Worm (Caenorhabditis elegans) whole organism, L2 larva: ENCODE measurements around the gene ZK899.2.

Source experiments
- C34F6.9 ChIP-seq: fragments of 150-350 bp; optimal IDR thresholded peaks from 2 replicates; lab custom pipeline; 2014; ENCODE audit warnings: missing biosample characterization, missing genetic modification characterization
- Y55F3AM.14 ChIP-seq: fragments of 200-800 bp; sonication (Bioruptor generic); optimal IDR thresholded peaks from 2 replicates; lab custom pipeline; 2018; ENCODE audit warnings: mild to moderate bottlenecking, missing genetic modification characterization, missing compliant biosample characterization
- ZK546.5 ChIP-seq: sonication (generic microtip); optimal IDR thresholded peaks from 2 replicates; lab custom pipeline; 2017; ENCODE audit warnings: missing biosample characterization, missing genetic modification characterization
- alr-1 ChIP-seq: fragments of 150-350 bp; optimal IDR thresholded peaks from 2 replicates; lab custom pipeline; 2014; ENCODE audit warnings: missing biosample characterization, missing genetic modification characterization
- ama-1 ChIP-seq: fragments of 150-350 bp; optimal IDR thresholded peaks from 2 replicates; lab custom pipeline; 2018; ENCODE audit warnings: inconsistent platforms
- blmp-1 ChIP-seq: sonication (generic microtip); optimal IDR thresholded peaks from 2 replicates; lab custom pipeline; 2017; ENCODE audit warnings: missing genetic modification characterization, mild to moderate bottlenecking, missing compliant biosample characterization, antibody characterized with exemption, moderate library complexity; ENCODE audit not compliant: insufficient read depth
- ceh-82 ChIP-seq: fragments of 150-350 bp; optimal IDR thresholded peaks from 2 replicates; lab custom pipeline; 2014; ENCODE audit warnings: missing biosample characterization, missing genetic modification characterization
- crh-2 ChIP-seq: sonication (generic microtip); optimal IDR thresholded peaks from 2 replicates; lab custom pipeline; 2017; ENCODE audit warnings: missing biosample characterization, missing genetic modification characterization
- dmd-4 ChIP-seq: sonication (generic microtip); optimal IDR thresholded peaks from 2 replicates; lab custom pipeline; 2017; ENCODE audit warnings: missing biosample characterization, missing genetic modification characterization
- egl-27 ChIP-seq: sonication (generic microtip); optimal IDR thresholded peaks from 3 replicates; lab custom pipeline; 2017; ENCODE audit warnings: missing biosample characterization, missing genetic modification reagents, missing genetic modification characterization
- elt-1 ChIP-seq: fragments of 150-350 bp; optimal IDR thresholded peaks from 2 replicates; lab custom pipeline; 2014; ENCODE audit warnings: missing biosample characterization, missing genetic modification characterization
- elt-3 ChIP-seq: sonication (generic microtip); optimal IDR thresholded peaks from 2 replicates; lab custom pipeline; 2017; ENCODE audit warnings: missing biosample characterization, missing genetic modification characterization
- fos-1 ChIP-seq: fragments of 150-350 bp; optimal IDR thresholded peaks from 2 replicates; lab custom pipeline; 2014; ENCODE audit warnings: missing biosample characterization, missing genetic modification characterization
- lin-11 ChIP-seq: fragments of 150-350 bp; sonication (generic microtip); optimal IDR thresholded peaks from 2 replicates; lab custom pipeline; 2014; ENCODE audit warnings: missing biosample characterization, missing genetic modification characterization, inconsistent platforms, mixed read lengths
- nhr-10 ChIP-seq: sonication (generic microtip); optimal IDR thresholded peaks from 2 replicates; lab custom pipeline; 2017; ENCODE audit warnings: missing biosample characterization, missing genetic modification characterization
- nhr-11 ChIP-seq: fragments of 150-350 bp; optimal IDR thresholded peaks from 2 replicates; lab custom pipeline; 2014; ENCODE audit warnings: missing biosample characterization, missing genetic modification characterization
- nhr-12 ChIP-seq: fragments of 150-350 bp; optimal IDR thresholded peaks from 2 replicates; lab custom pipeline; 2014; ENCODE audit warnings: missing biosample characterization, missing genetic modification characterization
- nhr-21 ChIP-seq: fragments of 150-350 bp; optimal IDR thresholded peaks from 2 replicates; lab custom pipeline; 2014; ENCODE audit warnings: missing biosample characterization, missing genetic modification characterization
- nhr-23 ChIP-seq: fragments of 150-350 bp; optimal IDR thresholded peaks from 2 replicates; lab custom pipeline; 2014; ENCODE audit warnings: missing biosample characterization, missing genetic modification reagents, missing genetic modification characterization
- nhr-237 ChIP-seq: fragments of 150-350 bp; optimal IDR thresholded peaks from 2 replicates; lab custom pipeline; 2014; ENCODE audit warnings: missing biosample characterization, missing genetic modification characterization
- nhr-25 ChIP-seq: fragments of 150-350 bp; sonication (generic microtip); optimal IDR thresholded peaks from 3 replicates; lab custom pipeline; 2014; ENCODE audit warnings: missing biosample characterization, missing genetic modification characterization
- nhr-77 ChIP-seq: fragments of 150-350 bp; optimal IDR thresholded peaks from 2 replicates; lab custom pipeline; 2014; ENCODE audit warnings: missing biosample characterization, missing genetic modification characterization
- peb-1 ChIP-seq: fragments of 150-350 bp; optimal IDR thresholded peaks from 2 replicates; lab custom pipeline; 2014; ENCODE audit warnings: missing biosample characterization, missing genetic modification characterization
- sem-4 ChIP-seq: fragments of 150-350 bp; optimal IDR thresholded peaks from 2 replicates; lab custom pipeline; 2014; ENCODE audit warnings: missing biosample characterization, missing genetic modification reagents, missing genetic modification characterization
- sma-3 ChIP-seq: sonication (generic microtip); optimal IDR thresholded peaks from 2 replicates; lab custom pipeline; 2016; ENCODE audit warnings: missing genetic modification reagents, missing genetic modification characterization, missing compliant biosample characterization
- sma-9 ChIP-seq, 2 experiments: fragments of 150-350 bp in 1 of 2; sonication (generic microtip) in 1 of 2; optimal IDR thresholded peaks; 2 replicates each; lab custom pipeline; 2014 to 2016; ENCODE audit warnings: missing genetic modification characterization in 2 of 2, mild to moderate bottlenecking in 1 of 2, missing biosample characterization in 1 of 2, missing compliant biosample characterization in 1 of 2, missing genetic modification reagents in 1 of 2, moderate library complexity in 1 of 2
- snpc-4 ChIP-seq: fragments of 150-350 bp; optimal IDR thresholded peaks from 2 replicates; lab custom pipeline; 2014; ENCODE audit warnings: missing biosample characterization, missing genetic modification characterization
- unc-39 ChIP-seq: fragments of 150-350 bp; optimal IDR thresholded peaks from 2 replicates; lab custom pipeline; 2014; ENCODE audit warnings: missing biosample characterization, missing genetic modification characterization
- unc-62 ChIP-seq: fragments of 150-350 bp; optimal IDR thresholded peaks from 2 replicates; lab custom pipeline; 2014; ENCODE audit warnings: missing biosample characterization, missing genetic modification reagents, missing genetic modification characterization
- zag-1 ChIP-seq: fragments of 150-350 bp; optimal IDR thresholded peaks from 2 replicates; lab custom pipeline; 2014; ENCODE audit warnings: missing biosample characterization, missing genetic modification characterization
- ztf-11 ChIP-seq: sonication (generic microtip); optimal IDR thresholded peaks from 2 replicates; lab custom pipeline; 2017; ENCODE audit warnings: missing biosample characterization, missing genetic modification characterization
- ztf-4 ChIP-seq: fragments of 150-350 bp; optimal IDR thresholded peaks from 2 replicates; lab custom pipeline; 2014; ENCODE audit warnings: missing biosample characterization, missing genetic modification characterization

ZK899.2 gene

DNA sequence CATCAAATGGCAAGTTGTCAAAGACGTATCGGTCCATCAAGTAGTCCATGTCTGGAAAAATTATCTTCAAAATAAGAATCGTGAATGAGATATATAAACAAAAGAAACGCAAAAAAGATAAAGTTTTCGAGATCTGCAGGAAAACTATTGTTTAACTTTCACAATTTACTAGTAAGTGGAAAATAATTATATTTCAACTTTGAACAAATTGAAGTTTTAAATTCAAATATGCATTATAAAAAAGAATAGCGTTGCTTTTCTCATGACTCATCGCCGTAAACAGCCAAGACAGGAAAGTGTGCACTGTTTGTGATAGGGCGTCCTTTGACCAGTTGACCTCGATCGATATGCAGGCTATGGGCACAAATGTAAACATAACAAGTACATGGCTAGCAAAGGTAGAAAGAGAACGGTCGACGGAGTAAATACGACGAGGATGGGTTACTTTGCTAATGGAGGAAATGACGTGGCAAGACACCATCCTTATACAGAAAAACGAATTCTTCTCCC lies at the start of gene ZK899.2:
Gene ZK899.2 (minus strand): TSS at position 51 of the 510 bp plus-strand sequence.
- TF ChIP-seq nhr-12 (tag; lab: Kevin White, UChicago) (no peak), Y55F3AM.14 (GFP tag; lab: Kevin White, UChicago) (no peak), sem-4 (tag; lab: Kevin White, UChicago) (no peak), ceh-82 (tag; lab: Kevin White, UChicago) (no peak), zag-1 (tag; lab: Kevin White, UChicago) (no peak), nhr-10 (tag; lab: Kevin White, UChicago) (no peak)
- TF ChIP-seq, all 48 proteins: peak for 0

ce11 chrX:9499355-9499754 lies 47.6 kb upstream of the ZK899.2 start:
- no peak for TF ChIP-seq nhr-12 (tag; lab: Kevin White, UChicago)
- TF ChIP-seq fos-1 (tag; lab: Kevin White, UChicago) = no peak
- TF ChIP-seq, all 48 proteins: peak for 0

ce11 chrX:9494661-9495060 lies 42.9 kb upstream of the ZK899.2 start:
- TF ChIP-seq alr-1 (tag; lab: Kevin White, UChicago) (no peak), unc-62 (GFP tag; lab: Kevin White, UChicago) (no peak), egl-27 (tag; lab: Kevin White, UChicago) (no peak)

DNA sequence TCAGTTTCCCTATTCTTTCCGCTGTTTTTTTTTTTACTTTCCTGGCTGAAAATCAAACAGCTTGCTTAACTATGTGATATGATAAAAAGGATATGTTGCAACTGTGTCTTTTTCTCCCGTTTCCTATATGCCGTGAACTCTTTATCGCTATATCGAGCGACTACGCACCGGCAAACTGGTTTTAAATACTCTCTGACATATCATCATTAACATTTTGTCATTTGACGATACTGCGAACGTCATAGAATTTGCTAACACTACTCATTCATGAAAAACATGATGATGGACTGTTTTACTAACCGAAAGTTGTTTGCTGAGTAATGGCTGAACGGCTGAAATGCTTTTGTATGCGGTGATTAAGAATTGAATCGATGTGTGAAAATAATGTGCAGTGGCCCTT lies 39.6 kb upstream of the ZK899.2 start:
- TF ChIP-seq sma-3 (GFP tag; lab: Kevin White, UChicago) (peak; percentile 52), ZK546.5 (tag; lab: Kevin White, UChicago) (no peak), nhr-237 (tag; lab: Kevin White, UChicago) (no peak), snpc-4 (tag; lab: Kevin White, UChicago) (no peak), peb-1 (tag; lab: Kevin White, UChicago) (no peak), unc-39 (no peak), nhr-11 (tag; lab: Kevin White, UChicago) (no peak), elt-3 (tag; lab: Kevin White, UChicago) (no peak), ztf-4 (tag; lab: Kevin White, UChicago) (no peak), lin-11 (tag; lab: Kevin White, UChicago) (no peak), nhr-77 (tag; lab: Kevin White, UChicago) (no peak), nhr-23 (no peak), sma-9 (GFP tag; optimal IDR thresholded peaks at IDR 0.05; lab: Kevin White, UChicago) (peak; percentile 51), sma-9 (tag; optimal IDR thresholded peaks at IDR 0.05; lab: Kevin White, UChicago) (no peak), crh-2 (tag; lab: Kevin White, UChicago) (no peak), fos-1 (tag; lab: Kevin White, UChicago) (no peak)

DNA sequence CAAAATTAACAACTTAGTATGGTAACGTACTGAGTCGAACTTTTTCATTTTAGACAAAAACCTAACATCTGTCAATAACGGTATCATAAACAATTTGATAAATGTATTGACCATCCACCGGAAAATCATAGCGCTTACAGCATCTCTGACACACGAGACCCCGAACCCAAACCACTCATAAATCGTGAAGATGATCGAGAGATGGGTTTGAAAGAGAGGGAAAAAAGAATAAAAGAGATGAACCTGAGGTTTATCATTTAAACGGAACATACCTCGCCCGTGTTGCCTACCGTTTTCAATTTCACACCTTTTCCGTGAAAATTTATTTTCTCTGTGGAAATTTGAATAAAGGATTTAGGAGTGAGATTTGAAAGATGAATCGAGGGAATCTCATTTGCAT lies 37.8 kb upstream of the ZK899.2 start:
- TF ChIP-seq elt-1 = no peak
- TF ChIP-seq sma-9 (GFP tag; optimal IDR thresholded peaks at IDR 0.05; lab: Kevin White, UChicago) = peak; percentile 47
- TF ChIP-seq sma-9 (tag; optimal IDR thresholded peaks at IDR 0.05; lab: Kevin White, UChicago) = no peak
- TF ChIP-seq nhr-21 (tag; lab: Kevin White, UChicago) = peak; percentile 31
- TF ChIP-seq nhr-25 (tag; lab: Kevin White, UChicago) = no peak
- TF ChIP-seq lin-11 (tag; lab: Kevin White, UChicago) = no peak
- no peak for TF ChIP-seq nhr-12 (tag; lab: Kevin White, UChicago)
- no peak for TF ChIP-seq ztf-11 (tag; lab: Kevin White, UChicago)
- peak; percentile 4 for TF ChIP-seq blmp-1 (tag; lab: Kevin White, UChicago)
- no peak for TF ChIP-seq ama-1
- TF ChIP-seq sma-3 (GFP tag; lab: Kevin White, UChicago) = peak; percentile 22
- TF ChIP-seq, all 48 proteins: peak for 4

DNA sequence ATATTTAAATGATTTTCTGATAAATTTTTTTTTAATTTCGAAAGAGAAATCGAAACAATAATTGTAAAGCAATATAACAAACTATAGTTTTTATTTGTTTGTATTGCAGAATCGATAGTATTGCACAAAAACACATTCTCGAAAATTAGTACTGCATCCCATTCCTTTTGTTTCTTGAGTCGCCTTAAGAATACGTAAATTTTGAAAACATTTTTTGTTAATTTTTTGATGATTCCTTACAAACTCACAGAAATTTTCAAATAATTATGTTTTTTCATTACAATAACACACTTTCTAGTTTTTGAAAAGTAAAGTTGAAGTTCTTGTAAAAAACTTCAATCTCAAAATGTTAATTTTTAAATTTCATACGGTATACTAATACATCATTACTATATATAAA lies 34.4 kb upstream of the ZK899.2 start:
- TF ChIP-seq nhr-23 = no peak
- no peak for TF ChIP-seq C34F6.9 (tag; lab: Kevin White, UChicago)
- TF ChIP-seq unc-39 = no peak
- TF ChIP-seq elt-3 (tag; lab: Kevin White, UChicago) = no peak
- no peak for TF ChIP-seq dmd-4 (tag; lab: Kevin White, UChicago)
- no peak for TF ChIP-seq alr-1 (tag; lab: Kevin White, UChicago)
- TF ChIP-seq nhr-77 (tag; lab: Kevin White, UChicago) = no peak
- TF ChIP-seq egl-27 (tag; lab: Kevin White, UChicago) = no peak
- TF ChIP-seq crh-2 (tag; lab: Kevin White, UChicago) = no peak
- TF ChIP-seq nhr-10 (tag; lab: Kevin White, UChicago) = no peak
- TF ChIP-seq, all 48 proteins: peak for 0
